Worm (Caenorhabditis elegans) whole organism, L4/young adult: ENCODE measurements around the gene F56C3.1.

Source experiments
- W03F9.2 ChIP-seq: fragments of 150-350 bp; optimal IDR thresholded peaks from 2 replicates; lab custom pipeline; 2014; ENCODE audit warnings: missing biosample characterization, missing genetic modification characterization
- him-1 ChIP-seq: sonication (generic microtip); optimal IDR thresholded peaks from 2 replicates; lab custom pipeline; 2016; ENCODE audit warnings: missing genotype, missing genetic modification reagents, missing genetic modification characterization, missing compliant biosample characterization

DNA sequence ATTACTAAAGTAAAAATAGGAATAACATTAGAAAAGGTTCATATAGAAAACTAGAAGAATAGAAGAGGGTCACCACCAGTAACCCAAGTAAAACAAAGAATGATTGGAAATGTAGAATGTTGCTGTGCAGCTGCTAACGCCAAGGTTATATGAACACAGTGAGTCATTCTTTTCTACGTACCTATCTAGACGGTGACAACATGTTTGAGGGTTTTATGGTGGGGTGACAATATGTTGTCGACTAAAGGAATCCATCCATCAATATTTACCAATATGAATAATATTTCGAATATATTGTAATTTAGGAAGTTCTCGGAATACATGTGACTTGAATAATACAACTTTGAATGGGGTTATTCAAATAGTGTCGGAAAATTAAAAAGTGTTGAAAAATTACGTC, 14.1 kb downstream of the F56C3.1 start, which contains the start of gene ZK402.5:
- no peak for TF ChIP-seq him-1
- TF ChIP-seq W03F9.2 (tag; lab: Kevin White, UChicago), result no peak
